Fruit fly (Drosophila melanogaster) whole organism, adult: ENCODE results near the gene Doc3.

ENCODE experiments used
- CG11617 ChIP-seq: fragments of 200-800 bp; sonication (Bioruptor generic); optimal IDR thresholded peaks from 2 replicates; lab custom pipeline; 2017; ENCODE audit warnings: mild to moderate bottlenecking, missing biosample characterization, missing genetic modification reagents, missing genetic modification characterization
- CG12768 ChIP-seq: fragments of 200-800 bp; sonication (Bioruptor generic); optimal IDR thresholded peaks from 2 replicates; lab custom pipeline; 2017; ENCODE audit warnings: missing biosample characterization, missing genetic modification characterization, mild to moderate bottlenecking, moderate library complexity, missing genetic modification reagents
- CG14711 ChIP-seq: fragments of 200-800 bp; sonication (Bioruptor generic); optimal IDR thresholded peaks from 2 replicates; lab custom pipeline; 2018; ENCODE audit warnings: missing biosample characterization, mild to moderate bottlenecking, missing genetic modification characterization, moderate library complexity
- CG1620 ChIP-seq: fragments of 200-800 bp; sonication (Bioruptor generic); optimal IDR thresholded peaks from 2 replicates; lab custom pipeline; 2016; ENCODE audit warnings: missing biosample characterization, missing genetic modification characterization
- CG33017 ChIP-seq: fragments of 200-800 bp; sonication (Bioruptor generic); optimal IDR thresholded peaks from 2 replicates; lab custom pipeline; 2018; ENCODE audit warnings: missing biosample characterization, mild to moderate bottlenecking, missing genetic modification characterization, moderate library complexity
- CG5204 ChIP-seq: fragments of 200-800 bp; sonication (Bioruptor generic); optimal IDR thresholded peaks from 2 replicates; lab custom pipeline; 2016; ENCODE audit warnings: missing biosample characterization, missing genetic modification characterization
- CG7045 ChIP-seq: fragments of 200-800 bp; sonication (Bioruptor generic); optimal IDR thresholded peaks from 2 replicates; lab custom pipeline; 2017; ENCODE audit warnings: missing biosample characterization, mild to moderate bottlenecking, missing genetic modification characterization
- CG7101 ChIP-seq: fragments of 200-800 bp; sonication (Bioruptor generic); optimal IDR thresholded peaks from 2 replicates; lab custom pipeline; 2018; ENCODE audit warnings: missing biosample characterization, mild to moderate bottlenecking, missing genetic modification characterization, moderate library complexity
- Clk ChIP-seq: fragments of 200-800 bp; sonication (Bioruptor generic); optimal IDR thresholded peaks from 2 replicates; lab custom pipeline; 2017; ENCODE audit warnings: missing biosample characterization, missing genetic modification characterization
- Crg-1 ChIP-seq: fragments of 200-800 bp; sonication (Bioruptor generic); optimal IDR thresholded peaks from 2 replicates; lab custom pipeline; 2016; ENCODE audit warnings: missing biosample characterization, missing genetic modification characterization
- Hr96 ChIP-seq: fragments of 200-800 bp; sonication (Bioruptor generic); optimal IDR thresholded peaks from 2 replicates; lab custom pipeline; 2016; ENCODE audit warnings: missing biosample characterization, missing genetic modification characterization
- Mnt ChIP-seq: fragments of 200-800 bp; sonication (Bioruptor generic); optimal IDR thresholded peaks from 2 replicates; lab custom pipeline; 2016; ENCODE audit warnings: missing biosample characterization, mild to moderate bottlenecking, missing genetic modification characterization
- bab1 ChIP-seq: fragments of 200-800 bp; sonication (Bioruptor generic); optimal IDR thresholded peaks from 3 replicates; lab custom pipeline; 2019; ENCODE audit warnings: missing biosample characterization, mild to moderate bottlenecking, missing genetic modification characterization, moderate library complexity
- cic ChIP-seq: fragments of 200-800 bp; sonication (Bioruptor generic); optimal IDR thresholded peaks from 2 replicates; lab custom pipeline; 2017; ENCODE audit warnings: missing biosample characterization, mild to moderate bottlenecking, missing genetic modification characterization, moderate library complexity
- cnc ChIP-seq, 2 experiments: fragments of >200 bp; optimal IDR thresholded peaks; 2 replicates each; lab custom pipeline; 2017
- kay ChIP-seq: fragments of 200-800 bp; sonication (Bioruptor generic); peaks from one replicate; lab custom pipeline; 2016; ENCODE audit warnings: missing biosample characterization, missing genetic modification characterization, borderline replicate concordance
- ovo ChIP-seq: fragments of 200-800 bp; sonication (Bioruptor generic); optimal IDR thresholded peaks from 2 replicates; lab custom pipeline; 2016; ENCODE audit warnings: missing biosample characterization, missing genetic modification characterization
- pad ChIP-seq: fragments of 200-800 bp; sonication (Bioruptor generic); optimal IDR thresholded peaks from 3 replicates; lab custom pipeline; 2017; ENCODE audit warnings: missing biosample characterization, missing genetic modification characterization, mild to moderate bottlenecking, moderate library complexity, missing genetic modification reagents
- tj ChIP-seq: fragments of 200-800 bp; sonication (Bioruptor generic); optimal IDR thresholded peaks from 3 replicates; lab custom pipeline; 2017; ENCODE audit warnings: missing biosample characterization, mild to moderate bottlenecking, missing genetic modification characterization, moderate library complexity
- toe ChIP-seq: fragments of 200-800 bp; sonication (Bioruptor generic); optimal IDR thresholded peaks from 2 replicates; lab custom pipeline; 2016; ENCODE audit warnings: missing biosample characterization, missing genetic modification characterization

Doc3 gene

dm6 chr3L:9033537-9033936 lies 28.5 kb downstream of the Doc3 start:
- TF ChIP-seq CG7045 (GFP tag; lab: Kevin White, UChicago) (no peak), cic (GFP tag; lab: Kevin White, UChicago) (no peak), toe (GFP tag; lab: Kevin White, UChicago) (no peak), Hr96 (no peak), CG7101 (tag; lab: Kevin White, UChicago) (no peak), cnc (optimal IDR thresholded peaks at IDR 0.05; lab: Kevin White, UChicago) (no peak), tj (GFP tag; lab: Kevin White, UChicago) (no peak), CG5204 (GFP tag; lab: Kevin White, UChicago) (no peak)

dm6 chr3L:9033999-9034626 lies 29.1 kb downstream of the Doc3 start:
- TF ChIP-seq tj (GFP tag; lab: Kevin White, UChicago) (no peak), Hr96 (no peak), bab1 (GFP tag; lab: Kevin White, UChicago) (no peak), CG1620 (no peak), Crg-1 (GFP tag; lab: Kevin White, UChicago) (no peak), toe (GFP tag; lab: Kevin White, UChicago) (no peak), kay (GFP tag; lab: Kevin White, UChicago) (no peak), CG14711 (tag; lab: Kevin White, UChicago) (no peak), CG5204 (GFP tag; lab: Kevin White, UChicago) (no peak)

dm6 chr3L:9037608-9038007 lies 32.6 kb downstream of the Doc3 start:
- TF ChIP-seq cnc (optimal IDR thresholded peaks at IDR 0.05; lab: Kevin White, UChicago) = no peak
- TF ChIP-seq Crg-1 (GFP tag; lab: Kevin White, UChicago) = no peak
- no peak for TF ChIP-seq Hr96

dm6 chr3L:9039189-9039588 lies 34.2 kb downstream of the Doc3 start:
- no peak for TF ChIP-seq Clk
- TF ChIP-seq Mnt (GFP tag; lab: Kevin White, UChicago) = no peak
- no peak for TF ChIP-seq ovo (GFP tag; lab: Kevin White, UChicago)
- no peak for TF ChIP-seq CG33017
- TF ChIP-seq bab1 (GFP tag; lab: Kevin White, UChicago) = no peak
- no peak for TF ChIP-seq tj (GFP tag; lab: Kevin White, UChicago)
- TF ChIP-seq Crg-1 (GFP tag; lab: Kevin White, UChicago) = no peak
- TF ChIP-seq toe (GFP tag; lab: Kevin White, UChicago) = no peak
- no peak for TF ChIP-seq cic (GFP tag; lab: Kevin White, UChicago)
- TF ChIP-seq CG1620 = no peak
- no peak for TF ChIP-seq CG12768 (GFP tag; lab: Kevin White, UChicago)
- no peak for TF ChIP-seq kay (GFP tag; lab: Kevin White, UChicago)
- no peak for TF ChIP-seq CG7045 (GFP tag; lab: Kevin White, UChicago)
- TF ChIP-seq CG11617 (GFP tag; lab: Kevin White, UChicago) = no peak
- no peak for TF ChIP-seq CG7101 (tag; lab: Kevin White, UChicago)
- no peak for TF ChIP-seq CG5204 (GFP tag; lab: Kevin White, UChicago)
- TF ChIP-seq pad (GFP tag; lab: Kevin White, UChicago) = no peak

DNA sequence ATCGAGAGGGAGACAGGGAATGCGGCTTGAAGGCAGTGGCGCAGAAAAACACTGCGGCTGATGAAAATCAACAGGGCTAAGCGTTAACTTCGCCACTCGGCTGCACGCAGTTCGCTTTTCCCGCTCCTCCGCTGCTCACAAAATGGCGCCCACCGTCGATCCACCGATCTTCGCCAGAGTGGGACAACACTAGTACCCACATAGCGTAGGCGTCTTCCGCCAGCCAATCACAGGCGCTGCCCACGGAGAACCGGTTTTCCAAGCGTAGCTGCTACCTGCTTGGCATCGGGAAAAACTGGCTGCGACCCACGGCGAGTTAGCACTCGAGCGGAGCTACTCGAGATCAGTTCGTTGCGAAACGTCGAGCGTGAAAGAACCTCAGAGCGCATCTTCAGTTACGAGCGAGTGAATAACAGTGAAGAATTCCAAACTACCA lies 36.1 kb downstream of the Doc3 start, which contains the start of gene Doc1:
Gene Doc1 (plus strand): TSS at position 334 of the 436 bp plus-strand sequence.
- no peak for TF ChIP-seq CG11617 (GFP tag; lab: Kevin White, UChicago)
- TF ChIP-seq Crg-1 (GFP tag; lab: Kevin White, UChicago) = no peak
- TF ChIP-seq tj (GFP tag; lab: Kevin White, UChicago) = no peak
- no peak for TF ChIP-seq CG12768 (GFP tag; lab: Kevin White, UChicago)
- no peak for TF ChIP-seq CG5204 (GFP tag; lab: Kevin White, UChicago)
- no peak for TF ChIP-seq cic (GFP tag; lab: Kevin White, UChicago)
- TF ChIP-seq CG14711 (tag; lab: Kevin White, UChicago) = no peak
- no peak for TF ChIP-seq bab1 (GFP tag; lab: Kevin White, UChicago)
- no peak for TF ChIP-seq ovo (GFP tag; lab: Kevin White, UChicago)
- no peak for TF ChIP-seq CG7045 (GFP tag; lab: Kevin White, UChicago)
- no peak for TF ChIP-seq CG33017
- TF ChIP-seq Clk = no peak
- no peak for TF ChIP-seq Mnt (GFP tag; lab: Kevin White, UChicago)
- no peak for TF ChIP-seq kay (GFP tag; lab: Kevin White, UChicago)
- no peak for TF ChIP-seq cnc (optimal IDR thresholded peaks at IDR 0.05; lab: Kevin White, UChicago)
- TF ChIP-seq CG7101 (tag; lab: Kevin White, UChicago) = no peak
- no peak for TF ChIP-seq CG1620

DNA sequence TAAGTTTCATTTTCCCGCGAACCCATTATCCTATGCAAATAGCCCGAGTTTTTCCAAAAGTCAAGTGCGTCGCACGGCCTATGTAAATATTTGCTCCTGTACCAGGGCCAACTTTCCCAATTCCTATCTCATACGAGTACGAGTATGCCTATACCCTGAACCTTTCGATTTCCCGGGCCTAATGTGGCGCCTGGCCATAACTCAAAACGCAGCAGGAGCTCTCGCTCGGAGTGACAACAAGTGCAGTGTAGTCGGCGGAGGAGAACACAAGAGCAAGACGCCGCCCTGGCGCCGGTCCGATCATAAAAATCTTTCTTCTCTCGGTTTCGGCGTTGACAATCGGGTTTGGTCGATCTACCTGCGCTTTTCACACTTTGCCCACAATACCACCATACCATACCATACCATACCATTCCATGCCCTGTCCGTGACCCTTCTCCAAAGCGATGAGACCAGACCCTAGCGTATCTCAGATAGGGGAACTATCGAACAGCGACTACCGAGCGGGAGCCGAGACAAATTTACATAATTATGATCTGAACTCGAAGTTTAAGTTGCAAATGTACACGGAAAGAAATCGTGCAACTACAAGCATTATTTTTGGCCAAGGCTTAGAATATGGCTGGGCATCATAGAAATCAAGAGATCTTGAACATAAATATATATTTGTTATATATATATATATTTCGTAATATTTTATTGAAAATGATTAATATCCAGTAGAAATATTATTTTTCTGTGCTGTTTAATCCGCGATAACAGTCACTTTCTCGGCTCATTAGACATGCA lies 37.4 kb downstream of the Doc3 start:
- no peak for TF ChIP-seq Clk
- TF ChIP-seq cnc (optimal IDR thresholded peaks at IDR 0.05; lab: Kevin White, UChicago) = no peak
- no peak for TF ChIP-seq Hr96
- TF ChIP-seq CG33017 = no peak
